Fruit fly (Drosophila melanogaster): Measurements from ENCODE around the gene Ccz1.

DNA sequence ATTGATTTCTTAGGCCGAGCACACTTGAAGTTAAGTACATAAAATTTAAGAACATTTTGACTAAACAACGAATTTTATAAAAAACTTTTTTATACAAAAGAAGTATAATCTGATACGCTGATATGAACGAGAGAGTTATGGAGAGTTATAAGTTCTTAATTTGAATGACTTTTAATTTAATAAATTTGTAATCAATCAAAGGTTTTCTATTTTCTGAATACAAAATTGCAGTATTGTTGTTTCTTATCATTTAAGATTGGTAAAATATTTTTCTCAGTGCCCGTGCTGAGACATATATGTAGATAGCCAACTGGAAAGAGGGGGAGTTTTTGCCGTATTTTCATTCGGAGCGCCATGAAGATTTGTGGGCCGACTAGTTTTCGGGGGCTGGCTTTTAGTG lies 25.9 kb downstream of the Ccz1 start:
- no peak for TF ChIP-seq CG8478 (optimal IDR thresholded peaks at IDR 0.05)
- TF ChIP-seq CTCF (optimal IDR thresholded peaks at IDR 0.05) = no peak

All from S2 (cell line).